Fruit fly (Drosophila melanogaster) whole organism, embryonic: Measurements from ENCODE around the gene stac.

ENCODE experiments used
- Bgb ChIP-seq: fragments of 200-800 bp; sonication (Bioruptor generic); IDR thresholded peaks from 2 replicates; pipeline ENCODE4 v1.3.6; 2022; ENCODE audit warnings: missing biosample characterization, missing genetic modification characterization; ENCODE audit not compliant: partially characterized antibody
- BtbVII ChIP-seq: fragments of 200-800 bp; sonication (Bioruptor generic); optimal IDR thresholded peaks from 3 replicates; lab custom pipeline; 2017; ENCODE audit warnings: missing biosample characterization, mild to moderate bottlenecking, missing genetic modification characterization
- CG10267 ChIP-seq: fragments of 200-800 bp; sonication (Bioruptor generic); optimal IDR thresholded peaks from 2 replicates; lab custom pipeline; 2018; ENCODE audit warnings: missing biosample characterization, mild to moderate bottlenecking, missing genetic modification characterization, moderate library complexity
- CG10366 ChIP-seq: fragments of 200-800 bp; sonication (Bioruptor generic); IDR thresholded peaks from 2 replicates; pipeline ENCODE4 v1.3.6; 2022; ENCODE audit warnings: missing biosample characterization, missing genetic modification characterization
- CG11696 ChIP-seq: fragments of 200-800 bp; sonication (Bioruptor generic); IDR thresholded peaks from 2 replicates; pipeline ENCODE4 v1.3.6; 2022; ENCODE audit warnings: missing biosample characterization, missing genetic modification characterization
- CG13123 ChIP-seq: fragments of 200-800 bp; sonication (Bioruptor generic); optimal IDR thresholded peaks from 2 replicates; lab custom pipeline; 2016; ENCODE audit warnings: missing biosample characterization, missing genetic modification characterization
- CG14441 ChIP-seq: fragments of 200-800 bp; sonication (Bioruptor generic); IDR thresholded peaks from 2 replicates; pipeline ENCODE4 v1.3.6; 2022; ENCODE audit warnings: missing biosample characterization, missing genetic modification characterization
- CG15601 ChIP-seq: fragments of 200-800 bp; sonication (Bioruptor generic); optimal IDR thresholded peaks from 3 replicates; lab custom pipeline; 2019; ENCODE audit warnings: missing biosample characterization, mild to moderate bottlenecking, missing genetic modification characterization, moderate library complexity
- CG17612 ChIP-seq: fragments of 200-800 bp; sonication (Bioruptor generic); IDR thresholded peaks from 2 replicates; pipeline ENCODE4 v1.3.6; 2022; ENCODE audit warnings: missing biosample characterization, missing genetic modification characterization
- CG17829 ChIP-seq: fragments of 200-800 bp; optimal IDR thresholded peaks from 2 replicates; lab custom pipeline; 2019; ENCODE audit warnings: missing biosample characterization, mild to moderate bottlenecking, missing genetic modification characterization, moderate library complexity
- CG18476 ChIP-seq: fragments of 200-800 bp; sonication (Bioruptor generic); optimal IDR thresholded peaks from 2 replicates; lab custom pipeline; 2016; ENCODE audit warnings: missing biosample characterization, mild to moderate bottlenecking, missing genetic modification characterization
- CG32767 ChIP-seq: fragments of 200-800 bp; sonication (Bioruptor generic); IDR thresholded peaks from 2 replicates; pipeline ENCODE4 v1.3.6; 2022; ENCODE audit warnings: missing biosample characterization, missing genetic modification characterization
- CG3847 ChIP-seq: fragments of 200-800 bp; sonication (Bioruptor generic); IDR thresholded peaks from 2 replicates; pipeline ENCODE4 v1.3.6; 2022; ENCODE audit warnings: missing biosample characterization, missing genetic modification characterization
- CG4328 ChIP-seq: fragments of 200-800 bp; sonication (Bioruptor generic); optimal IDR thresholded peaks from 3 replicates; lab custom pipeline; 2017; ENCODE audit warnings: missing biosample characterization, missing genetic modification reagents, missing genetic modification characterization
- CG7372 ChIP-seq: fragments of 200-800 bp; sonication (Bioruptor generic); IDR thresholded peaks from 2 replicates; pipeline ENCODE4 v1.3.6; 2022; ENCODE audit warnings: missing biosample characterization, missing genetic modification characterization
- CG8281 ChIP-seq: fragments of 200-800 bp; sonication (Bioruptor generic); optimal IDR thresholded peaks from 2 replicates; lab custom pipeline; 2018; ENCODE audit warnings: missing biosample characterization, mild to moderate bottlenecking, missing genetic modification characterization, moderate library complexity
- CG9437 ChIP-seq: fragments of 200-800 bp; sonication (Bioruptor generic); optimal IDR thresholded peaks from 2 replicates; lab custom pipeline; 2018; ENCODE audit warnings: missing biosample characterization, mild to moderate bottlenecking, missing genetic modification characterization
- CG9797 ChIP-seq: fragments of 200-800 bp; sonication (Bioruptor generic); optimal IDR thresholded peaks from 3 replicates; lab custom pipeline; 2018; ENCODE audit warnings: missing biosample characterization, mild to moderate bottlenecking, missing genetic modification characterization
- D19A ChIP-seq: fragments of 200-800 bp; optimal IDR thresholded peaks from 3 replicates; lab custom pipeline; 2019; ENCODE audit warnings: missing biosample characterization, mild to moderate bottlenecking, missing genetic modification characterization, moderate library complexity
- Dek ChIP-seq: fragments of 200-800 bp; sonication (Bioruptor generic); optimal IDR thresholded peaks from 3 replicates; lab custom pipeline; 2019; ENCODE audit warnings: missing biosample characterization, mild to moderate bottlenecking, missing genetic modification characterization, moderate library complexity
- E2f2 ChIP-seq: fragments of 200-800 bp; sonication (Bioruptor generic); IDR thresholded peaks from 2 replicates; pipeline ENCODE4 v1.3.6; 2022; ENCODE audit warnings: missing biosample characterization, missing genetic modification characterization
- HLHmδ ChIP-seq: fragments of 200-800 bp; sonication (Bioruptor generic); optimal IDR thresholded peaks from 2 replicates; lab custom pipeline; 2018; ENCODE audit warnings: missing biosample characterization, mild to moderate bottlenecking, missing genetic modification characterization, moderate library complexity
- Hand ChIP-seq: fragments of 200-800 bp; sonication (Bioruptor generic); optimal IDR thresholded peaks from 2 replicates; lab custom pipeline; 2017; ENCODE audit warnings: mild to moderate bottlenecking, missing biosample characterization, missing genetic modification reagents, missing genetic modification characterization
- HmgZ ChIP-seq: fragments of 200-800 bp; sonication (Bioruptor generic); optimal IDR thresholded peaks from 2 replicates; lab custom pipeline; 2018; ENCODE audit warnings: missing biosample characterization, mild to moderate bottlenecking, missing genetic modification characterization
- Hmr ChIP-seq: fragments of 200-800 bp; sonication (Bioruptor generic); optimal IDR thresholded peaks from 3 replicates; lab custom pipeline; 2017; ENCODE audit warnings: mild to moderate bottlenecking, missing biosample characterization, missing genetic modification reagents, missing genetic modification characterization
- Hr3 ChIP-seq: fragments of 200-800 bp; sonication (Bioruptor generic); optimal IDR thresholded peaks from 3 replicates; lab custom pipeline; 2016; ENCODE audit warnings: missing biosample characterization, missing genetic modification characterization
- Kr ChIP-seq: fragments of 200-800 bp; sonication (Bioruptor generic); optimal IDR thresholded peaks from 2 replicates; lab custom pipeline; 2017; ENCODE audit warnings: missing biosample characterization, mild to moderate bottlenecking, missing genetic modification characterization
- Med ChIP-seq: fragments of 200-800 bp; sonication (Bioruptor generic); peaks from one replicate; lab custom pipeline; 2016; ENCODE audit warnings: missing biosample characterization, missing genetic modification characterization, mild to moderate bottlenecking, inconsistent platforms, moderate library complexity
- Nf-YC ChIP-seq: fragments of 200-800 bp; optimal IDR thresholded peaks from 3 replicates; lab custom pipeline; 2019; ENCODE audit warnings: missing biosample characterization, mild to moderate bottlenecking, missing genetic modification characterization, moderate library complexity
- Ravus ChIP-seq: fragments of 200-800 bp; sonication (Bioruptor generic); IDR thresholded peaks from 2 replicates; pipeline ENCODE4 v1.3.6; 2022; ENCODE audit warnings: missing biosample characterization, missing genetic modification characterization
- Trl ChIP-seq, 3 experiments: fragments of >200 bp in 2 of 3; fragments of 200-800 bp in 1 of 3; sonication (Bioruptor generic) in 1 of 3; optimal IDR thresholded peaks; 2 replicates in 1 of 3; 3 replicates in 2 of 3; lab custom pipeline; 2016 to 2017; ENCODE audit warnings: missing biosample characterization in 1 of 3, missing genetic modification characterization in 1 of 3
- bcd ChIP-seq: fragments of 200-800 bp; sonication (Bioruptor generic); optimal IDR thresholded peaks from 2 replicates; lab custom pipeline; 2017; ENCODE audit warnings: missing biosample characterization, mild to moderate bottlenecking, missing genetic modification characterization
- bigmax ChIP-seq: fragments of 200-800 bp; sonication (Bioruptor generic); optimal IDR thresholded peaks from 2 replicates; lab custom pipeline; 2018; ENCODE audit warnings: missing biosample characterization, mild to moderate bottlenecking, missing genetic modification characterization
- br ChIP-seq: fragments of >200 bp; optimal IDR thresholded peaks from 2 replicates; lab custom pipeline; 2017
- crol ChIP-seq: fragments of 200-800 bp; sonication (Bioruptor generic); IDR thresholded peaks from 2 replicates; pipeline ENCODE4 v1.3.6; 2022; ENCODE audit warnings: missing biosample characterization, missing genetic modification characterization
- dmrt11E ChIP-seq: fragments of 200-800 bp; sonication (Bioruptor generic); optimal IDR thresholded peaks from 3 replicates; lab custom pipeline; 2018; ENCODE audit warnings: missing biosample characterization, mild to moderate bottlenecking, missing genetic modification characterization, moderate library complexity
- emc ChIP-seq: fragments of 200-800 bp; sonication (Bioruptor generic); optimal IDR thresholded peaks from 2 replicates; lab custom pipeline; 2016; ENCODE audit warnings: missing biosample characterization, missing genetic modification characterization
- jumu ChIP-seq: fragments of 200-800 bp; sonication (Bioruptor generic); optimal IDR thresholded peaks from 3 replicates; lab custom pipeline; 2016; ENCODE audit warnings: missing biosample characterization, missing genetic modification characterization
- lov ChIP-seq, 2 experiments: fragments of 200-800 bp in 1 of 2; fragments of >200 bp in 1 of 2; sonication (Bioruptor generic) in 1 of 2; IDR thresholded peaks in 1 of 2; optimal IDR thresholded peaks in 1 of 2; 2 replicates in 1 of 2; 3 replicates in 1 of 2; pipeline versions ENCODE4 v1.3.6 to Lab custom; 2017 to 2022; ENCODE audit warnings: missing biosample characterization in 1 of 2, missing genetic modification characterization in 1 of 2
- mld ChIP-seq: fragments of 200-800 bp; sonication (Bioruptor generic); IDR thresholded peaks from 3 replicates; pipeline ENCODE4 v1.3.6; 2022; ENCODE audit warnings: missing biosample characterization, missing genetic modification characterization; ENCODE audit not compliant: partially characterized antibody
- pan ChIP-seq, 4 experiments: fragments of >200 bp in 3 of 4; fragments of 200-800 bp in 1 of 4; sonication (Bioruptor generic) in 1 of 4; optimal IDR thresholded peaks in 3 of 4; IDR thresholded peaks in 1 of 4; 2 replicates each; pipeline versions ENCODE4 v1.3.6 to Lab custom; 2017 to 2022; ENCODE audit warnings: missing biosample characterization in 2 of 4, missing genetic modification characterization in 2 of 4, mixed read lengths in 1 of 4
- pho ChIP-seq: fragments of 200-800 bp; sonication (Bioruptor generic); optimal IDR thresholded peaks from 2 replicates; lab custom pipeline; 2016; ENCODE audit warnings: missing biosample characterization, missing genetic modification characterization
- sens ChIP-seq: fragments of 200-800 bp; sonication (Bioruptor generic); peaks from one replicate; lab custom pipeline; 2016; ENCODE audit warnings: missing biosample characterization, missing genetic modification characterization
- seq ChIP-seq: fragments of 200-800 bp; sonication (Bioruptor generic); IDR thresholded peaks from 2 replicates; pipeline ENCODE4 v1.3.6; 2022; ENCODE audit warnings: missing biosample characterization, missing genetic modification characterization
- sima ChIP-seq: fragments of 200-800 bp; sonication (Bioruptor generic); optimal IDR thresholded peaks from 2 replicates; lab custom pipeline; 2016; ENCODE audit warnings: missing biosample characterization, missing genetic modification characterization
- slou ChIP-seq: fragments of 200-800 bp; sonication (Bioruptor generic); optimal IDR thresholded peaks from 3 replicates; lab custom pipeline; 2016; ENCODE audit warnings: missing biosample characterization, missing genetic modification characterization
- so ChIP-seq: fragments of 200-800 bp; sonication (Bioruptor generic); IDR thresholded peaks from 3 replicates; pipeline ENCODE4 v1.3.6; 2022; ENCODE audit warnings: missing biosample characterization, missing genetic modification characterization
- usp ChIP-seq: fragments of >200 bp; optimal IDR thresholded peaks from 2 replicates; lab custom pipeline; 2017; ENCODE audit warnings: missing biosample characterization, missing genetic modification characterization
- zen ChIP-seq: fragments of 200-800 bp; sonication (Bioruptor generic); optimal IDR thresholded peaks from 3 replicates; lab custom pipeline; 2018; ENCODE audit warnings: missing biosample characterization, mild to moderate bottlenecking, missing genetic modification characterization, moderate library complexity

The stac gene

dm6 chr3R:25054451-25055188, 1.5 kb upstream of the stac start, which contains the start of gene CG31109 (continued):
- TF ChIP-seq CG17612, result no peak
- peak; percentile 3 for TF ChIP-seq dmrt11E (tag; lab: Kevin White, UChicago)
- TF ChIP-seq CG14441 (GFP tag; lab: Robert Waterston, UW), result 0 out of 2 replicates have a peak, but pooled peaks have one; percentile 17
- TF ChIP-seq CG11696 (GFP tag; lab: Robert Waterston, UW), result no peak
- no peak for TF ChIP-seq BtbVII (GFP tag; lab: Kevin White, UChicago)
- TF ChIP-seq bigmax, result peak; percentile 41
- 0 out of 3 replicates have a peak, but pooled peaks have one; percentile 41 for TF ChIP-seq mld (GFP tag; lab: Robert Waterston, UW)
- TF ChIP-seq CG17829 (tag; lab: Kevin White, UChicago), result peak; percentile 31
- peak; percentile 36 for TF ChIP-seq CG15601 (tag; lab: Kevin White, UChicago)
- 0 out of 2 replicates have a peak, but pooled peaks have one; percentile 23 for TF ChIP-seq CG32767
- TF ChIP-seq CG10267 (tag; lab: Kevin White, UChicago), result peak; percentile 50
- TF ChIP-seq Bgb, result peak; percentile 59
- no peak for TF ChIP-seq Hr3
- peak; percentile 74 for TF ChIP-seq Med (GFP tag; lab: Kevin White, UChicago)
- peak; percentile 27 for TF ChIP-seq CG9797
- TF ChIP-seq CG9437 (GFP tag; lab: Kevin White, UChicago), result no peak
- TF ChIP-seq br, result no peak
- TF ChIP-seq Hand, result no peak
- TF ChIP-seq crol (GFP tag; lab: Robert Waterston, UW), result no peak
- peak; percentile 11 for TF ChIP-seq CG4328 (GFP tag; lab: Kevin White, UChicago)
- TF ChIP-seq bcd (GFP tag; lab: Kevin White, UChicago), result no peak
- no peak for TF ChIP-seq slou (GFP tag; lab: Kevin White, UChicago)
- no peak for TF ChIP-seq Ravus (GFP tag; lab: Robert Waterston, UW)
- no peak for TF ChIP-seq zen (tag; lab: Kevin White, UChicago)
- TF ChIP-seq pho (GFP tag; lab: Kevin White, UChicago), result no peak
- no peak for TF ChIP-seq HLHmδ (GFP tag; lab: Kevin White, UChicago)
- TF ChIP-seq Trl (optimal IDR thresholded peaks at IDR 0.05; lab: Kevin White, UChicago), result no peak
- peak; percentile 33 for TF ChIP-seq Trl (GFP tag; optimal IDR thresholded peaks at IDR 0.05; lab: Kevin White, UChicago)
- TF ChIP-seq CG10366, result no peak
- TF ChIP-seq CG18476, result no peak
- peak; percentile 1 for TF ChIP-seq D19A (tag; lab: Kevin White, UChicago)
- peak; percentile 66 for TF ChIP-seq HmgZ (tag; lab: Kevin White, UChicago)
- peak; percentile 37; the same call in 1 of the 2 replicates for TF ChIP-seq CG3847 (GFP tag; lab: Robert Waterston, UW)
- no peak for TF ChIP-seq jumu
- no peak for TF ChIP-seq Dek (tag; lab: Kevin White, UChicago)
- TF ChIP-seq CG13123, result no peak
- no peak for TF ChIP-seq emc (GFP tag; lab: Kevin White, UChicago)
- TF ChIP-seq CG7372 (GFP tag; lab: Robert Waterston, UW), result no peak
- no peak for TF ChIP-seq sima (GFP tag; lab: Kevin White, UChicago)
- TF ChIP-seq E2f2 (GFP tag; lab: Robert Waterston, UW), result peak; percentile 82
- TF ChIP-seq Hmr (GFP tag; lab: Kevin White, UChicago), result peak; percentile 19
- no peak for TF ChIP-seq so (GFP tag; lab: Robert Waterston, UW)
- no peak for TF ChIP-seq Kr
- no peak for TF ChIP-seq pan (optimal IDR thresholded peaks at IDR 0.05; lab: Kevin White, UChicago)
- peak in 1 of 2 experiments; percentile 38 for TF ChIP-seq pan (GFP tag; optimal IDR thresholded peaks at IDR 0.05 in 1 of 2, IDR thresholded peaks at IDR 0.05 in 1 of 2)
- peak; percentile 86 for TF ChIP-seq sens (GFP tag; lab: Kevin White, UChicago)
- TF ChIP-seq CG8281, result no peak
- TF ChIP-seq usp, result no peak
- TF ChIP-seq Nf-YC (tag; lab: Kevin White, UChicago), result peak; percentile 51
- TF ChIP-seq seq (GFP tag; lab: Robert Waterston, UW), result no peak
- TF ChIP-seq lov (optimal IDR thresholded peaks at IDR 0.05; lab: Kevin White, UChicago), result no peak
- TF ChIP-seq lov (GFP tag; IDR thresholded peaks at IDR 0.05; lab: Robert Waterston, UW), result no peak
